Fruit fly (Drosophila melanogaster): ENCODE data around the gene CG14022.

Gene CG14022

dm6 chr2L:5305240-5305875 lies 23.3 kb downstream of the CG14022 start:
- peak; percentile 4 for TF ChIP-seq CG34367 (tag; optimal IDR thresholded peaks at IDR 0.05)
- TF ChIP-seq Snoo (tag; optimal IDR thresholded peaks at IDR 0.05): peak; percentile 35
- peak; percentile 40; the same call in 1 of the 3 replicates for TF ChIP-seq fd96Ca (GFP tag; IDR thresholded peaks at IDR 0.05)
- TF ChIP-seq CG32121 (GFP tag; IDR thresholded peaks at IDR 0.05): no peak
- no peak for TF ChIP-seq CG9948 (tag; optimal IDR thresholded peaks at IDR 0.05)
- TF ChIP-seq CG17806 (tag; optimal IDR thresholded peaks at IDR 0.05): no peak
- no peak for TF ChIP-seq Pif1A (GFP tag; optimal IDR thresholded peaks at IDR 0.05)
- peak; percentile 96 for TF ChIP-seq CG13204 (GFP tag; optimal IDR thresholded peaks at IDR 0.05)
- TF ChIP-seq CG8301 (tag; optimal IDR thresholded peaks at IDR 0.05): no peak
- TF ChIP-seq EcR (GFP tag; optimal IDR thresholded peaks at IDR 0.05): peak; percentile 96
- TF ChIP-seq Ets98B (GFP tag; IDR thresholded peaks at IDR 0.05): peak; percentile 8; the same call in 1 of the 2 replicates
- TF ChIP-seq Pif1B (GFP tag; optimal IDR thresholded peaks at IDR 0.05): peak; percentile 15
- no peak for TF ChIP-seq gl (tag; optimal IDR thresholded peaks at IDR 0.05)
- TF ChIP-seq CG15710 (tag; optimal IDR thresholded peaks at IDR 0.05): no peak
- TF ChIP-seq CG12605 (GFP tag; IDR thresholded peaks at IDR 0.05): peak; percentile 29; the same call in 1 of the 2 replicates

dm6 chr2L:5304367-5304766 lies 24.3 kb downstream of the CG14022 start:
- TF ChIP-seq Snoo (tag; optimal IDR thresholded peaks at IDR 0.05) (no peak), CG17806 (tag; optimal IDR thresholded peaks at IDR 0.05) (no peak), CG13204 (GFP tag; optimal IDR thresholded peaks at IDR 0.05) (no peak), D1 (tag; optimal IDR thresholded peaks at IDR 0.05) (no peak), Pif1B (GFP tag; optimal IDR thresholded peaks at IDR 0.05) (no peak), CG14655 (GFP tag; optimal IDR thresholded peaks at IDR 0.05) (no peak), CG8159 (tag; optimal IDR thresholded peaks at IDR 0.05) (no peak), Pif1A (GFP tag; optimal IDR thresholded peaks at IDR 0.05) (no peak), CG8301 (tag; optimal IDR thresholded peaks at IDR 0.05) (no peak), gl (tag; optimal IDR thresholded peaks at IDR 0.05) (no peak), CG4496 (GFP tag; IDR thresholded peaks at IDR 0.05) (no peak), CG9948 (tag; optimal IDR thresholded peaks at IDR 0.05) (no peak), CG34367 (tag; optimal IDR thresholded peaks at IDR 0.05) (no peak), rn (GFP tag; IDR thresholded peaks at IDR 0.05) (no peak), CG12605 (GFP tag; IDR thresholded peaks at IDR 0.05) (no peak), CG15710 (tag; optimal IDR thresholded peaks at IDR 0.05) (no peak), EcR (GFP tag; optimal IDR thresholded peaks at IDR 0.05) (no peak), CG10348 (GFP tag; IDR thresholded peaks at IDR 0.05) (no peak)

DNA sequence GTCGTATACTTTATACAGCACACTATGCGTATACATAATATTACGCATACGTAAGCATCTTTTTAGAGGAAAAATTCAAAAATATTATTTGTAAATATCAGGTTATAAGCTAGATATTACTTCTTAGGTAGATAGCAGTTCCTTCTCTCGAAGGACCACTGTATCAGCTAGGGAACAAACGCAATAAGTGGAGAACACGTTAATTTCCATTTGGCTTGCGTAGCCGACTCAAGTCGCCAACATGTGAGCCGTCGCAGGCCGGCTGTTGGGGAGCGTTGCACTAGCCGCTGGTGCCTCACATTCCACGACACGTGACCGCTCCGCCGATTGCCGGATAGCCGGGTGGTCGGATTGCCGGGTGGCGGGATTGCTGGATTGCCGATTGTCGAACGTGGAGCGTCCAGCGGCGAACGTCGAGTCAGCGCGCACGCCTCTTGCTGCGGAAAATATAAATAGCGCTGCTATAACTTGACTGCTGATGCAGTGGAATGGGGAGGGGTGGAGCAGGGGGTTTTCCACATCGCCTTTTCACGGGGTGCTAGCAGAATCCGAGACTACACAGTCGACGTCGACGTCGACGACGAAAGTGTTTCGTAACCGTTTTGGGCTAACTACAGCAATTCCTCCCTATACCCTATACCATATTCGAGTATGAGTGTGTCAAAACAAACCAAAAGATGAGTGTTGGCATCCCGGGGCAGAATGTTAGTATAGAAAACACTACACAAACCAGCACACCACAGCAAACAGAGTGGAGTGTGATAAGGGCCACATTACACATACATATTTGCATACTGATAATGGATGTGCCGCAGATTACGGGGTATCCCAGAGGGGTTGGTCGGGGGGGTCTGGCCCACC lies 25.4 kb downstream of the CG14022 start:
- peak; percentile 18 for TF ChIP-seq CG17806 (tag; optimal IDR thresholded peaks at IDR 0.05)
- TF ChIP-seq EcR (GFP tag; optimal IDR thresholded peaks at IDR 0.05): peak; percentile 57
- peak; percentile 10; the same call in 1 of the 2 replicates for TF ChIP-seq Ets98B (GFP tag; IDR thresholded peaks at IDR 0.05)
- peak; percentile 58; the same call in 1 of the 2 replicates for TF ChIP-seq CG10348 (GFP tag; IDR thresholded peaks at IDR 0.05)
- TF ChIP-seq Snoo (tag; optimal IDR thresholded peaks at IDR 0.05): no peak
- no peak for TF ChIP-seq CG12605 (GFP tag; IDR thresholded peaks at IDR 0.05)
- TF ChIP-seq fd96Ca (GFP tag; IDR thresholded peaks at IDR 0.05): no peak
- TF ChIP-seq CG8159 (tag; optimal IDR thresholded peaks at IDR 0.05): peak; percentile 34
- TF ChIP-seq CG13204 (GFP tag; optimal IDR thresholded peaks at IDR 0.05): peak; percentile 34
- TF ChIP-seq CG14655 (GFP tag; optimal IDR thresholded peaks at IDR 0.05): peak; percentile 21
- TF ChIP-seq CG8301 (tag; optimal IDR thresholded peaks at IDR 0.05): peak; percentile 30
- no peak for TF ChIP-seq CG9948 (tag; optimal IDR thresholded peaks at IDR 0.05)
- peak; percentile 15 for TF ChIP-seq Pif1A (GFP tag; optimal IDR thresholded peaks at IDR 0.05)

dm6 chr2L:5302692-5303043 lies 26.0 kb downstream of the CG14022 start:
- TF ChIP-seq CG15710 (tag; optimal IDR thresholded peaks at IDR 0.05) (no peak), CG32121 (GFP tag; IDR thresholded peaks at IDR 0.05) (no peak), CG14655 (GFP tag; optimal IDR thresholded peaks at IDR 0.05) (no peak), Pif1A (GFP tag; optimal IDR thresholded peaks at IDR 0.05) (no peak), gl (tag; optimal IDR thresholded peaks at IDR 0.05) (no peak), rn (GFP tag; IDR thresholded peaks at IDR 0.05) (no peak), D1 (tag; optimal IDR thresholded peaks at IDR 0.05) (no peak), CG17806 (tag; optimal IDR thresholded peaks at IDR 0.05) (no peak), CG13204 (GFP tag; optimal IDR thresholded peaks at IDR 0.05) (no peak), CG12605 (GFP tag; IDR thresholded peaks at IDR 0.05) (no peak), CG34367 (tag; optimal IDR thresholded peaks at IDR 0.05) (no peak), CG8301 (tag; optimal IDR thresholded peaks at IDR 0.05) (no peak), CG10348 (GFP tag; IDR thresholded peaks at IDR 0.05) (no peak), fd96Ca (GFP tag; IDR thresholded peaks at IDR 0.05) (no peak)

DNA sequence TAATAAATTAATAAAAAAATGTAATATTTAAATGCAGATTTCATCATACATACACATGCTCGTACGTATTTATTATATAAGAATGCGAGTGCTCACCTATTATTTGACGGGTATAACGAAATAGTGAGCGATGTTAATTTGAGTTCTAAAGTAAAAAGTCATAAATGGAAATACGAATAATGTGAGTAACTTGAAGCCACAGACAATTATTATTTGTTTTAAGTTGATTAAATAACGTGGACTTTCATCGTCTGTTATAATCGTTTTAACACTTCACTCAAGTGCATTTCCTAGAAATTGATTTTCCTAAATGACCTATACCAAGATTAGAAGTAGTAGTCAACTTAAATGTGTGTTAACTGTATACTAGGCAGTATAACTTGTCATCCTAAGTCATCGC lies 26.4 kb downstream of the CG14022 start:
- TF ChIP-seq Pif1A (GFP tag; optimal IDR thresholded peaks at IDR 0.05) (peak; percentile 37), CG14655 (GFP tag; optimal IDR thresholded peaks at IDR 0.05) (peak; percentile 3), CG9948 (tag; optimal IDR thresholded peaks at IDR 0.05) (peak; percentile 3), Snoo (tag; optimal IDR thresholded peaks at IDR 0.05) (no peak), CG32121 (GFP tag; IDR thresholded peaks at IDR 0.05) (no peak), Pif1B (GFP tag; optimal IDR thresholded peaks at IDR 0.05) (peak; percentile 5), CG15710 (tag; optimal IDR thresholded peaks at IDR 0.05) (peak; percentile 37), gl (tag; optimal IDR thresholded peaks at IDR 0.05) (no peak), CG17806 (tag; optimal IDR thresholded peaks at IDR 0.05) (no peak), CG8159 (tag; optimal IDR thresholded peaks at IDR 0.05) (peak; percentile 38), CG10348 (GFP tag; IDR thresholded peaks at IDR 0.05) (no peak), Ets98B (GFP tag; IDR thresholded peaks at IDR 0.05) (no peak; the same call in 1 of the 2 replicates), fd96Ca (GFP tag; IDR thresholded peaks at IDR 0.05) (no peak)

Measured in whole organism, pupa.